Worm (Caenorhabditis elegans): Measurements from ENCODE around the gene C06C3.4.

ce11 chrII:9398370-9398901 lies 25.3 kb downstream of the C06C3.4 start, which contains the start of the genes Y51B9A.14 and Y51B9A.8:
- TF ChIP-seq dao-5 (tag; optimal IDR thresholded peaks at IDR 0.05) = no peak
- no peak for TF ChIP-seq him-1 (tag; optimal IDR thresholded peaks at IDR 0.05)
- no peak for TF ChIP-seq W03F9.2 (tag; optimal IDR thresholded peaks at IDR 0.05)
